Fruit fly (Drosophila melanogaster) whole organism, embryonic: Measurements from ENCODE around the gene CG33299.
A peak's percentile ranks its signal among the peaks of the same experiment; 100 is the strongest.

Experiments used
- Ada2b ChIP-seq: fragments of 200-800 bp; sonication (Bioruptor generic); IDR thresholded peaks from 2 replicates; pipeline ENCODE4 v1.3.6; 2022; ENCODE audit warnings: missing biosample characterization, missing genetic modification characterization
- Atf3 ChIP-seq: fragments of 200-800 bp; sonication (Bioruptor generic); optimal IDR thresholded peaks from 3 replicates; lab custom pipeline; 2016; ENCODE audit warnings: missing biosample characterization, missing genetic modification characterization
- CG11398 ChIP-seq: fragments of 200-800 bp; sonication (Bioruptor generic); optimal IDR thresholded peaks from 2 replicates; lab custom pipeline; 2016; ENCODE audit warnings: missing biosample characterization, missing genetic modification characterization
- CG12299 ChIP-seq: fragments of 200-800 bp; sonication (Bioruptor generic); optimal IDR thresholded peaks from 2 replicates; lab custom pipeline; 2018; ENCODE audit warnings: missing biosample characterization, mild to moderate bottlenecking, missing genetic modification characterization
- CG12391 ChIP-seq: fragments of 200-800 bp; sonication (Bioruptor generic); optimal IDR thresholded peaks from 3 replicates; lab custom pipeline; 2018; ENCODE audit warnings: missing biosample characterization, mild to moderate bottlenecking, missing genetic modification characterization, moderate library complexity
- CG12659 ChIP-seq: fragments of 200-800 bp; sonication (Bioruptor generic); optimal IDR thresholded peaks from 3 replicates; lab custom pipeline; 2017; ENCODE audit warnings: mild to moderate bottlenecking, missing biosample characterization, missing genetic modification reagents, missing genetic modification characterization
- CG16813 ChIP-seq: fragments of 200-800 bp; sonication (Bioruptor generic); IDR thresholded peaks from 3 replicates; pipeline ENCODE4 v1.3.6; 2022; ENCODE audit warnings: missing biosample characterization, missing genetic modification characterization; ENCODE audit not compliant: partially characterized antibody
- CG17359 ChIP-seq: fragments of 200-800 bp; sonication (Bioruptor generic); optimal IDR thresholded peaks from 3 replicates; lab custom pipeline; 2018; ENCODE audit warnings: missing biosample characterization, mild to moderate bottlenecking, missing genetic modification characterization, moderate library complexity
- CG18764 ChIP-seq: fragments of 200-800 bp; sonication (Bioruptor generic); optimal IDR thresholded peaks from 3 replicates; lab custom pipeline; 2016; ENCODE audit warnings: missing biosample characterization, missing genetic modification characterization
- CG30431 ChIP-seq: fragments of 200-800 bp; sonication (Bioruptor generic); optimal IDR thresholded peaks from 2 replicates; lab custom pipeline; 2017; ENCODE audit warnings: missing biosample characterization, missing genetic modification characterization
- CG34376 ChIP-seq: fragments of 200-800 bp; sonication (Bioruptor generic); optimal IDR thresholded peaks from 2 replicates; lab custom pipeline; 2018; ENCODE audit warnings: missing biosample characterization, mild to moderate bottlenecking, missing genetic modification characterization
- CG43689 ChIP-seq: fragments of 200-800 bp; sonication (Bioruptor generic); IDR thresholded peaks from 2 replicates; pipeline ENCODE4 v1.3.6; 2022; ENCODE audit warnings: missing biosample characterization, missing genetic modification characterization
- CG4404 ChIP-seq: fragments of 200-800 bp; sonication (Bioruptor generic); IDR thresholded peaks from 2 replicates; pipeline ENCODE4 v1.3.6; 2022; ENCODE audit warnings: missing biosample characterization, missing genetic modification characterization
- CG6175 ChIP-seq: fragments of 200-800 bp; sonication (Bioruptor generic); IDR thresholded peaks from 3 replicates; pipeline ENCODE4 v1.3.6; 2022; ENCODE audit warnings: missing biosample characterization, missing genetic modification characterization
- CG6689 ChIP-seq: fragments of 200-800 bp; sonication (Bioruptor generic); IDR thresholded peaks from 2 replicates; pipeline ENCODE4 v1.3.6; 2022; ENCODE audit warnings: missing biosample characterization, missing genetic modification characterization
- CG9727 ChIP-seq: fragments of 200-800 bp; sonication (Bioruptor generic); optimal IDR thresholded peaks from 3 replicates; lab custom pipeline; 2017; ENCODE audit warnings: missing biosample characterization, mild to moderate bottlenecking, missing genetic modification characterization
- CrebB ChIP-seq: fragments of 200-800 bp; sonication (Bioruptor generic); optimal IDR thresholded peaks from 3 replicates; lab custom pipeline; 2018; ENCODE audit warnings: missing biosample characterization, mild to moderate bottlenecking, missing genetic modification characterization
- Dad ChIP-seq: fragments of 200-800 bp; sonication (Bioruptor generic); optimal IDR thresholded peaks from 3 replicates; lab custom pipeline; 2016; ENCODE audit warnings: missing biosample characterization, missing genetic modification characterization
- Doc3 ChIP-seq: fragments of 200-800 bp; sonication (Bioruptor generic); IDR thresholded peaks from 3 replicates; pipeline ENCODE4 v1.3.6; 2022; ENCODE audit warnings: missing biosample characterization, missing genetic modification characterization; ENCODE audit not compliant: partially characterized antibody
- Dref ChIP-seq: fragments of 200-800 bp; sonication (Bioruptor generic); IDR thresholded peaks from 2 replicates; pipeline ENCODE4 v1.3.6; 2022; ENCODE audit warnings: missing biosample characterization, missing genetic modification characterization
- H2.0 ChIP-seq: fragments of 200-800 bp; sonication (Bioruptor generic); IDR thresholded peaks from 2 replicates; pipeline ENCODE4 v1.3.6; 2022; ENCODE audit warnings: missing biosample characterization, missing genetic modification characterization
- Hr78 ChIP-seq, 2 experiments: fragments of 200-800 bp in 1 of 2; fragments of >200 bp in 1 of 2; sonication (Bioruptor generic) in 1 of 2; optimal IDR thresholded peaks; 2 replicates each; lab custom pipeline; 2017 to 2019; ENCODE audit warnings: missing biosample characterization in 2 of 2, missing genetic modification characterization in 2 of 2, mild to moderate bottlenecking in 1 of 2, moderate library complexity in 1 of 2
- MBD-R2 ChIP-seq: fragments of 200-800 bp; sonication (Bioruptor generic); IDR thresholded peaks from 2 replicates; pipeline ENCODE4 v1.3.6; 2022; ENCODE audit warnings: missing biosample characterization, missing genetic modification characterization
- Scr ChIP-seq: fragments of 200-800 bp; sonication (Bioruptor generic); IDR thresholded peaks from 2 replicates; pipeline ENCODE4 v1.3.6; 2022; ENCODE audit warnings: missing biosample characterization, missing genetic modification characterization; ENCODE audit not compliant: partially characterized antibody
- Xrp1 ChIP-seq: fragments of 200-800 bp; sonication (Bioruptor generic); IDR thresholded peaks from 2 replicates; pipeline ENCODE4 v1.3.6; 2022; ENCODE audit warnings: missing biosample characterization, missing genetic modification characterization
- ara ChIP-seq: fragments of 200-800 bp; sonication (Bioruptor generic); IDR thresholded peaks from 2 replicates; pipeline ENCODE4 v1.3.6; 2022; ENCODE audit warnings: missing biosample characterization, missing genetic modification characterization
- cato ChIP-seq: fragments of 200-800 bp; sonication (Bioruptor generic); optimal IDR thresholded peaks from 2 replicates; lab custom pipeline; 2016; ENCODE audit warnings: missing biosample characterization, missing genetic modification characterization, borderline replicate concordance
- chm ChIP-seq: fragments of 200-800 bp; sonication (Bioruptor generic); IDR thresholded peaks from 2 replicates; pipeline ENCODE4 v1.3.6; 2022; ENCODE audit warnings: missing biosample characterization, missing genetic modification characterization
- ci ChIP-seq: fragments of 200-800 bp; sonication (Bioruptor generic); IDR thresholded peaks from 3 replicates; pipeline ENCODE4 v1.3.6; 2022; ENCODE audit warnings: missing biosample characterization, missing genetic modification characterization
- da ChIP-seq: fragments of 200-800 bp; sonication (Bioruptor generic); optimal IDR thresholded peaks from 2 replicates; lab custom pipeline; 2016; ENCODE audit warnings: missing biosample characterization, missing genetic modification characterization
- dysf ChIP-seq: fragments of 200-800 bp; sonication (Bioruptor generic); IDR thresholded peaks from 3 replicates; pipeline ENCODE4 v1.3.6; 2022; ENCODE audit warnings: missing biosample characterization, missing genetic modification characterization
- emc ChIP-seq: fragments of 200-800 bp; sonication (Bioruptor generic); optimal IDR thresholded peaks from 2 replicates; lab custom pipeline; 2016; ENCODE audit warnings: missing biosample characterization, missing genetic modification characterization
- ewg ChIP-seq: fragments of 200-800 bp; sonication (Bioruptor generic); optimal IDR thresholded peaks from 3 replicates; lab custom pipeline; 2017; ENCODE audit warnings: mild to moderate bottlenecking, missing biosample characterization, missing genetic modification reagents, missing genetic modification characterization
- gro ChIP-seq: fragments of 200-800 bp; sonication (Bioruptor generic); optimal IDR thresholded peaks from 2 replicates; lab custom pipeline; 2016; ENCODE audit warnings: missing biosample characterization, missing genetic modification characterization
- gsb ChIP-seq: fragments of 200-800 bp; sonication (Bioruptor generic); IDR thresholded peaks from 2 replicates; pipeline ENCODE4 v1.3.6; 2022; ENCODE audit warnings: missing biosample characterization, missing genetic modification characterization
- hb ChIP-seq: fragments of 200-800 bp; sonication (Bioruptor generic); IDR thresholded peaks from 3 replicates; pipeline ENCODE4 v1.3.6; 2022; ENCODE audit warnings: missing biosample characterization, missing genetic modification characterization; ENCODE audit not compliant: partially characterized antibody
- hkb ChIP-seq, 2 experiments: fragments of 200-800 bp in 1 of 2; fragments of >200 bp in 1 of 2; sonication (Bioruptor generic) in 1 of 2; IDR thresholded peaks in 1 of 2; optimal IDR thresholded peaks in 1 of 2; 2 replicates each; pipeline versions ENCODE4 v1.3.6 to Lab custom; 2017 to 2022; ENCODE audit warnings: missing biosample characterization in 1 of 2, missing genetic modification characterization in 1 of 2
- hth ChIP-seq: fragments of >200 bp; optimal IDR thresholded peaks from 2 replicates; lab custom pipeline; 2017; ENCODE audit warnings: inconsistent platforms
- jumu ChIP-seq: fragments of 200-800 bp; sonication (Bioruptor generic); optimal IDR thresholded peaks from 3 replicates; lab custom pipeline; 2016; ENCODE audit warnings: missing biosample characterization, missing genetic modification characterization
- lov ChIP-seq, 2 experiments: fragments of 200-800 bp in 1 of 2; fragments of >200 bp in 1 of 2; sonication (Bioruptor generic) in 1 of 2; IDR thresholded peaks in 1 of 2; optimal IDR thresholded peaks in 1 of 2; 2 replicates in 1 of 2; 3 replicates in 1 of 2; pipeline versions ENCODE4 v1.3.6 to Lab custom; 2017 to 2022; ENCODE audit warnings: missing biosample characterization in 1 of 2, missing genetic modification characterization in 1 of 2
- mirr ChIP-seq: fragments of 200-800 bp; sonication (Bioruptor generic); optimal IDR thresholded peaks from 3 replicates; lab custom pipeline; 2018; ENCODE audit warnings: missing biosample characterization, mild to moderate bottlenecking, missing genetic modification characterization
- mld ChIP-seq: fragments of 200-800 bp; sonication (Bioruptor generic); IDR thresholded peaks from 3 replicates; pipeline ENCODE4 v1.3.6; 2022; ENCODE audit warnings: missing biosample characterization, missing genetic modification characterization; ENCODE audit not compliant: partially characterized antibody
- pfk ChIP-seq: fragments of 200-800 bp; sonication (Bioruptor generic); optimal IDR thresholded peaks from 2 replicates; lab custom pipeline; 2018; ENCODE audit warnings: missing biosample characterization, mild to moderate bottlenecking, missing genetic modification characterization, moderate library complexity
- sd ChIP-seq: fragments of 200-800 bp; sonication (Bioruptor generic); optimal IDR thresholded peaks from 3 replicates; lab custom pipeline; 2018; ENCODE audit warnings: missing biosample characterization, mild to moderate bottlenecking, missing genetic modification characterization, moderate library complexity
- sens ChIP-seq: fragments of 200-800 bp; sonication (Bioruptor generic); peaks from one replicate; lab custom pipeline; 2016; ENCODE audit warnings: missing biosample characterization, missing genetic modification characterization
- sna ChIP-seq: fragments of 200-800 bp; sonication (Bioruptor generic); IDR thresholded peaks from 2 replicates; pipeline ENCODE4 v1.3.6; 2022; ENCODE audit warnings: missing biosample characterization, missing genetic modification characterization; ENCODE audit not compliant: partially characterized antibody
- twi ChIP-seq: fragments of 200-800 bp; optimal IDR thresholded peaks from 2 replicates; lab custom pipeline; 2019; ENCODE audit warnings: missing biosample characterization, mild to moderate bottlenecking, missing genetic modification characterization, moderate library complexity
- wek ChIP-seq: fragments of 200-800 bp; sonication (Bioruptor generic); optimal IDR thresholded peaks from 3 replicates; lab custom pipeline; 2018; ENCODE audit warnings: missing biosample characterization, mild to moderate bottlenecking, missing genetic modification characterization, moderate library complexity
- yki ChIP-seq: fragments of >200 bp; optimal IDR thresholded peaks from 3 replicates; lab custom pipeline; 2018

CG33299 gene

DNA sequence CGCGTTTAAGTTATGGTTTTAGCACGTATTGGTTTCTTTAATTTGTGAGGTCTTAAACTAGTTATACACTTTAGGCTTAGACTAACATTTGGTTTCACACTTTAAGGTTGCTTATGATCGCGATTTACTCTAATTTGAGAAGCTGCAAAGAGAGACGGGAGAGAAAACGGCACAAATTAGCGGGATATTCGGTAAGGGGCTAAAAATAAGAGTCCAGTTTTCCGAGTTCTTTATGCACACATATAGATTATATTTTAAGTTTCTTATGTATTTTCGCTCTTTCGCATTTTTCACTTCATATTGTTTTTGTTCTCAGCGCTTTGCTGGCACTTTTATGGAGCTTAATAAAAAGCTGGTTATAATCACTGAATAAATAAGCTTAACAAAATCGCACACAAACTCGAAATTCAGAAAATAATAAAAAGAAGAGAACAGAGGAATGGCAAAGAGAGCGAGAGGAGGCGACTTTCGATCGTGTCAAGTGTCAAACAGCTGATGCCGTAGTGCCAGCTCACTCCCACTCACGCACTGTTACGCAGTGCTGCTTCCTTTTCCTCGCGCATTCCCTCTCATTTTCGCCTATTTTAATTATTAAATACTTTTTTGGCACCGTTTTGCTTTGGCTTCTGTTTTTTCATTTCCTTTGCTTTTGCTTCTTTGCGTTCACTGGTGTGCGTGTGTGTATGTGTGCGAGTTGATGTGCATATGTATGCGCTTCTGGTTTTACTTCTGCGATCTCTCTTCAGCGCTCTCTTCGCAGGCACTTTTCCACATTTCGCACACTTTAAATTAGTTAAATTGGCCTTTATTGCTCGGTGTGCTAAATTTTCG, 41.9 kb downstream of the CG33299 start (continued):
- TF ChIP-seq CG34376 (GFP tag; lab: Kevin White, UChicago) (peak; percentile 8), Doc3 (GFP tag; lab: Robert Waterston, UW) (no peak), Dref (GFP tag; lab: Robert Waterston, UW) (no peak), lov (optimal IDR thresholded peaks at IDR 0.05; lab: Kevin White, UChicago) (no peak), lov (GFP tag; IDR thresholded peaks at IDR 0.05; lab: Robert Waterston, UW) (0 out of 3 replicates have a peak, but pooled peaks have one; percentile 60), CG9727 (GFP tag; lab: Kevin White, UChicago) (no peak), CrebB (no peak), CG12659 (no peak), sens (GFP tag; lab: Kevin White, UChicago) (peak; percentile 67), Hr78 (GFP tag; optimal IDR thresholded peaks at IDR 0.05; lab: Kevin White, UChicago) (peak in 1 of 2 experiments; percentile 74), dysf (no peak), sna (GFP tag; lab: Robert Waterston, UW) (no peak), ara (GFP tag; lab: Robert Waterston, UW) (no peak), cato (GFP tag; lab: Kevin White, UChicago) (no peak), sd (tag; lab: Kevin White, UChicago) (peak; percentile 74), CG12391 (no peak), gro (GFP tag; lab: Kevin White, UChicago) (peak; percentile 40), da (GFP tag; lab: Kevin White, UChicago) (no peak), wek (no peak), CG43689 (GFP tag; lab: Robert Waterston, UW) (no peak), CG6175 (GFP tag; lab: Robert Waterston, UW) (no peak), Dad (no peak), hth (lab: Kevin White, UChicago) (no peak), H2.0 (GFP tag; lab: Robert Waterston, UW) (no peak), Ada2b (GFP tag; lab: Robert Waterston, UW) (no peak), ci (GFP tag; lab: Robert Waterston, UW) (no peak; the same call in 2 of the 3 replicates), CG18764 (GFP tag; lab: Kevin White, UChicago) (no peak), CG17359 (tag; lab: Kevin White, UChicago) (no peak), ewg (GFP tag; lab: Kevin White, UChicago) (no peak), Atf3 (GFP tag; lab: Kevin White, UChicago) (no peak), hkb (optimal IDR thresholded peaks at IDR 0.05; lab: Kevin White, UChicago) (no peak), hkb (GFP tag; IDR thresholded peaks at IDR 0.05; lab: Robert Waterston, UW) (peak; percentile 18; the same call in 1 of the 2 replicates), CG16813 (GFP tag; lab: Robert Waterston, UW) (no peak), emc (no peak), mirr (GFP tag; lab: Kevin White, UChicago) (peak; percentile 14), hb (no peak), Scr (GFP tag; lab: Robert Waterston, UW) (no peak), gsb (no peak), mld (GFP tag; lab: Robert Waterston, UW) (no peak), CG30431 (no peak), CG11398 (GFP tag; lab: Kevin White, UChicago) (no peak), CG6689 (GFP tag; lab: Robert Waterston, UW) (no peak), chm (GFP tag; lab: Robert Waterston, UW) (0 out of 2 replicates have a peak, but pooled peaks have one; percentile 22), CG12299 (tag; lab: Kevin White, UChicago) (no peak), pfk (GFP tag; lab: Kevin White, UChicago) (no peak), twi (tag; lab: Kevin White, UChicago) (no peak), MBD-R2 (GFP tag; lab: Robert Waterston, UW) (no peak), jumu (GFP tag; lab: Kevin White, UChicago) (no peak), CG4404 (GFP tag; lab: Robert Waterston, UW) (no peak), Xrp1 (GFP tag; lab: Robert Waterston, UW) (no peak), yki (lab: Kevin White, UChicago) (no peak)
